Worm (Caenorhabditis elegans) whole organism, mixed stage, embryonic: ENCODE results near the gene C35D10.1.

Experiments
- M03D4.4 ChIP-seq: sonication (generic microtip); optimal IDR thresholded peaks from 2 replicates; lab custom pipeline; 2017; ENCODE audit warnings: mild to moderate bottlenecking, missing genetic modification characterization, missing compliant biosample characterization
- blmp-1 ChIP-seq: fragments of 150-350 bp; optimal IDR thresholded peaks from 2 replicates; lab custom pipeline; 2014; ENCODE audit warnings: missing biosample characterization, missing genetic modification characterization
- ceh-39 ChIP-seq: fragments of 150-350 bp; optimal IDR thresholded peaks from 2 replicates; lab custom pipeline; 2014; ENCODE audit warnings: missing biosample characterization, missing genetic modification characterization
- ceh-43 ChIP-seq: fragments of 200-800 bp; sonication (Bioruptor generic); optimal IDR thresholded peaks from 2 replicates; lab custom pipeline; 2018; ENCODE audit warnings: mild to moderate bottlenecking, missing genetic modification characterization, moderate library complexity, missing compliant biosample characterization
- ceh-83 ChIP-seq: fragments of 200-800 bp; sonication (Bioruptor generic); optimal IDR thresholded peaks from 2 replicates; lab custom pipeline; 2018; ENCODE audit warnings: mild to moderate bottlenecking, missing genetic modification characterization, missing compliant biosample characterization
- ces-1 ChIP-seq: fragments of 150-350 bp; optimal IDR thresholded peaks from 2 replicates; lab custom pipeline; 2014; ENCODE audit warnings: missing biosample characterization, missing genetic modification reagents, missing genetic modification characterization
- cnd-1 ChIP-seq: fragments of 200-800 bp; sonication (Bioruptor generic); optimal IDR thresholded peaks from 2 replicates; lab custom pipeline; 2018; ENCODE audit warnings: mild to moderate bottlenecking, missing genetic modification characterization, missing compliant biosample characterization
- drap-1 ChIP-seq: fragments of 200-800 bp; sonication (Bioruptor generic); optimal IDR thresholded peaks from 3 replicates; lab custom pipeline; 2018; ENCODE audit warnings: mild to moderate bottlenecking, missing genetic modification characterization, missing compliant biosample characterization
- elt-1 ChIP-seq: sonication (generic microtip); optimal IDR thresholded peaks from 2 replicates; lab custom pipeline; 2017; ENCODE audit warnings: missing genetic modification characterization, mild to moderate bottlenecking, missing compliant biosample characterization, antibody characterized with exemption, moderate library complexity, borderline replicate concordance; ENCODE audit not compliant: insufficient read depth
- elt-3 ChIP-seq: fragments of 150-350 bp; optimal IDR thresholded peaks from 2 replicates; lab custom pipeline; 2014; ENCODE audit warnings: missing biosample characterization, missing genetic modification characterization
- flh-1 ChIP-seq: fragments of 200-800 bp; sonication (Bioruptor generic); optimal IDR thresholded peaks from 2 replicates; lab custom pipeline; 2018; ENCODE audit warnings: mild to moderate bottlenecking, missing genetic modification characterization, moderate library complexity, missing compliant biosample characterization
- ham-2 ChIP-seq: fragments of 200-800 bp; sonication (Bioruptor generic); optimal IDR thresholded peaks from 2 replicates; lab custom pipeline; 2018; ENCODE audit warnings: mild to moderate bottlenecking, missing genetic modification characterization, missing compliant biosample characterization
- hlh-1 ChIP-seq: fragments of 150-350 bp; optimal IDR thresholded peaks from 2 replicates; lab custom pipeline; 2014; ENCODE audit warnings: missing biosample characterization, missing genetic modification reagents, missing genetic modification characterization
- lin-13 ChIP-seq: fragments of 150-350 bp; optimal IDR thresholded peaks from 2 replicates; lab custom pipeline; 2014; ENCODE audit warnings: missing biosample characterization, missing genetic modification characterization
- lsy-2 ChIP-seq: fragments of 150-350 bp; optimal IDR thresholded peaks from 2 replicates; lab custom pipeline; 2014; ENCODE audit warnings: missing biosample characterization, missing genetic modification characterization
- mab-5 ChIP-seq: fragments of 150-350 bp; optimal IDR thresholded peaks from 2 replicates; lab custom pipeline; 2014; ENCODE audit warnings: missing biosample characterization, missing genetic modification characterization
- mep-1 ChIP-seq: fragments of 150-350 bp; optimal IDR thresholded peaks from 2 replicates; lab custom pipeline; 2017; ENCODE audit warnings: missing biosample characterization, missing genetic modification reagents, missing genetic modification characterization, inconsistent platforms
- nhr-12 ChIP-seq: fragments of 150-350 bp; optimal IDR thresholded peaks from 2 replicates; lab custom pipeline; 2014; ENCODE audit warnings: missing biosample characterization, missing genetic modification characterization
- nhr-2 ChIP-seq: fragments of 150-350 bp; optimal IDR thresholded peaks from 2 replicates; lab custom pipeline; 2014; ENCODE audit warnings: missing biosample characterization, missing genetic modification characterization
- nhr-237 ChIP-seq: fragments of 150-350 bp; optimal IDR thresholded peaks from 2 replicates; lab custom pipeline; 2014; ENCODE audit warnings: missing biosample characterization, missing genetic modification characterization
- nhr-28 ChIP-seq: fragments of 150-350 bp; optimal IDR thresholded peaks from 2 replicates; lab custom pipeline; 2014; ENCODE audit warnings: missing biosample characterization, missing genetic modification characterization
- nhr-76 ChIP-seq: sonication (generic microtip); optimal IDR thresholded peaks from 2 replicates; lab custom pipeline; 2017; ENCODE audit warnings: missing biosample characterization, missing genetic modification characterization
- pha-4 ChIP-seq: fragments of 150-350 bp; optimal IDR thresholded peaks from 2 replicates; lab custom pipeline; 2018; ENCODE audit warnings: missing biosample characterization, missing genetic modification reagents, missing genetic modification characterization
- sem-2 ChIP-seq: fragments of 200-800 bp; sonication (Bioruptor generic); optimal IDR thresholded peaks from 2 replicates; lab custom pipeline; 2018; ENCODE audit warnings: mild to moderate bottlenecking, missing genetic modification characterization, missing compliant biosample characterization
- snpc-4 ChIP-seq: fragments of 150-350 bp; optimal IDR thresholded peaks from 2 replicates; lab custom pipeline; 2014; ENCODE audit warnings: missing biosample characterization, missing genetic modification characterization
- sptf-1 ChIP-seq: sonication (generic microtip); optimal IDR thresholded peaks from 2 replicates; lab custom pipeline; 2017; ENCODE audit warnings: mild to moderate bottlenecking, missing genetic modification characterization, moderate library complexity, missing compliant biosample characterization
- tbx-8 ChIP-seq: fragments of 200-800 bp; sonication (Bioruptor generic); optimal IDR thresholded peaks from 2 replicates; lab custom pipeline; 2018; ENCODE audit warnings: mild to moderate bottlenecking, missing genetic modification characterization, moderate library complexity, missing compliant biosample characterization
- unc-120 ChIP-seq: sonication (generic microtip); optimal IDR thresholded peaks from 2 replicates; lab custom pipeline; 2017; ENCODE audit warnings: missing genetic modification characterization, missing compliant biosample characterization; ENCODE audit not compliant: poor library complexity, severe bottlenecking
- unc-39 ChIP-seq: fragments of 150-350 bp; optimal IDR thresholded peaks from 2 replicates; lab custom pipeline; 2014; ENCODE audit warnings: missing biosample characterization, missing genetic modification characterization
- unc-62 ChIP-seq: fragments of 150-350 bp; optimal IDR thresholded peaks from 2 replicates; lab custom pipeline; 2014; ENCODE audit warnings: missing biosample characterization, missing genetic modification reagents, missing genetic modification characterization
- zip-8 ChIP-seq: fragments of 150-350 bp; optimal IDR thresholded peaks from 2 replicates; lab custom pipeline; 2014; ENCODE audit warnings: missing biosample characterization, missing genetic modification characterization
- ztf-11 ChIP-seq: fragments of 150-350 bp; optimal IDR thresholded peaks from 2 replicates; lab custom pipeline; 2014; ENCODE audit warnings: missing biosample characterization, missing genetic modification characterization

C35D10.1 gene

DNA sequence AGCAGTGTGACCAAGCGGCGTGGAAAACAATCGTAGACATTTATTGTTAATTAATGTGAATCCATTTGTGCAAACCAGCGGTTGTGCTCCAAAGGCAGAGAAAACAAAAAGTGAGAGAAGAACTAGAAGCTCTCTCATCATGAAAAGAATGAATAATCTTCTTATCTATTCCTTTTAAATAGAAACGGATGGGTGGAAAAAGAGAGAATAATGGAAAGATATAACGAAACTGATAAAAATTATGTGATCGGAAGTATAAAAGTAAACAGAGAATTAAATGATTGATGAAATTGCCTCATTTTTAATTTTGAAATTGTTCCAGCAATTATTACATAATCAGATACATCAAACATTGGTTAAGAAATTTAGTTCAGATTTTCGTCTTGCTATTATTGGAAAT lies 3.9 kb downstream of the C35D10.1 start, which contains the start of gene clec-5:
Gene clec-5, minus strand, starts transcription at position 178 of the 400 bp plus-strand sequence.
- TF ChIP-seq hlh-1 (no peak), tbx-8 (GFP tag; lab: Kevin White, UChicago) (no peak), ztf-11 (no peak), sptf-1 (tag; lab: Kevin White, UChicago) (no peak), mab-5 (no peak), blmp-1 (tag; lab: Kevin White, UChicago) (no peak), ceh-83 (GFP tag; lab: Kevin White, UChicago) (no peak), drap-1 (no peak), sem-2 (no peak), unc-62 (GFP tag; lab: Kevin White, UChicago) (no peak), lsy-2 (tag; lab: Kevin White, UChicago) (no peak), mep-1 (tag; lab: Kevin White, UChicago) (no peak), unc-39 (no peak), lin-13 (no peak)

ce11 chrIII:4887291-4887690 lies 7.7 kb downstream of the C35D10.1 start, which contains the start of gene clec-6:
TSS of gene clec-6 (minus strand) at chrIII:4887444.
- TF ChIP-seq nhr-76 (tag; lab: Kevin White, UChicago) (no peak), snpc-4 (tag; lab: Kevin White, UChicago) (no peak), zip-8 (tag; lab: Kevin White, UChicago) (no peak), blmp-1 (tag; lab: Kevin White, UChicago) (no peak), hlh-1 (no peak), unc-120 (tag; lab: Kevin White, UChicago) (no peak), ztf-11 (no peak), nhr-2 (tag; lab: Kevin White, UChicago) (no peak), mep-1 (tag; lab: Kevin White, UChicago) (no peak), nhr-237 (tag; lab: Kevin White, UChicago) (no peak)
- TF ChIP-seq, all 35 proteins: peak for 0

- TF ChIP-seq ham-2 (GFP tag; lab: Kevin White, UChicago) (no peak), unc-39 (no peak), mab-5 (no peak), elt-3 (tag; lab: Kevin White, UChicago) (no peak), tbx-8 (GFP tag; lab: Kevin White, UChicago) (no peak), ztf-11 (no peak), blmp-1 (tag; lab: Kevin White, UChicago) (no peak), M03D4.4 (no peak), mep-1 (tag; lab: Kevin White, UChicago) (no peak), lsy-2 (tag; lab: Kevin White, UChicago) (no peak), nhr-76 (tag; lab: Kevin White, UChicago) (no peak), pha-4 (tag; lab: Kevin White, UChicago) (no peak), sptf-1 (tag; lab: Kevin White, UChicago) (no peak), nhr-28 (tag; lab: Kevin White, UChicago) (no peak), ceh-43 (GFP tag; lab: Kevin White, UChicago) (no peak), flh-1 (GFP tag; lab: Kevin White, UChicago) (no peak), ceh-39 (tag; lab: Kevin White, UChicago) (no peak), unc-62 (GFP tag; lab: Kevin White, UChicago) (no peak), elt-1 (tag; lab: Kevin White, UChicago) (no peak), sem-2 (no peak)
Observed at ce11 chrIII:4890997-4891396, 11.5 kb downstream of the C35D10.1 start, which contains the start of gene F26F4.5. TSS of gene F26F4.5 (minus strand) at chrIII:4891252.

DNA sequence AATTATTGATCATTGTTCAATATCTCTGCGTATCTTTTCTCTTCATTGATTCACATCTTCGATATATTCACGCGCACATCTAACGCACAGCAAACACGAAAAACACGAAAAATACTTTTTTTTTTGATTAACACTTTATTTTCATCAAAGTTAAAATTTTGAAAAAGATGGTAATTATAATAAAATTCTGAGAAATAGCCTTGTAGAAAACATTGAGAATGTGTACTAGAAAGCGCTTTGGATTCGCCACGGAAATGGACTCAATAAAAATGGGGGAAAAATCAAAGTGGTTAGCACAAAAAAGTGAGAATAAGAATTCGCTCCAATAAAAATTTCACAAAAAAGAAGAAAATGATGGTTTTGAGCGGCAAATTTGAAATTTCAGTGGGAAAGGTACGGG lies 14.0 kb downstream of the C35D10.1 start, which contains the start of gene F26F4.6:
Gene F26F4.6, minus strand, starts transcription at position 101 of the 400 bp plus-strand sequence.
- TF ChIP-seq drap-1 (no peak), lin-13 (no peak), unc-39 (no peak), cnd-1 (tag; lab: Kevin White, UChicago) (no peak), ceh-43 (GFP tag; lab: Kevin White, UChicago) (no peak), ces-1 (GFP tag; lab: Kevin White, UChicago) (no peak), sem-2 (no peak), nhr-12 (tag; lab: Kevin White, UChicago) (no peak), mab-5 (no peak), nhr-76 (tag; lab: Kevin White, UChicago) (no peak)
- TF ChIP-seq, all 35 proteins: peak for 0

- TF ChIP-seq unc-39 (no peak), unc-62 (GFP tag; lab: Kevin White, UChicago) (no peak), drap-1 (no peak), cnd-1 (tag; lab: Kevin White, UChicago) (no peak), mep-1 (tag; lab: Kevin White, UChicago) (no peak), ces-1 (GFP tag; lab: Kevin White, UChicago) (no peak)
Observed at ce11 chrIII:4895313-4895712, 15.8 kb downstream of the C35D10.1 start.
